Fruit fly (Drosophila melanogaster): ENCODE data around the gene ttk.

The ttk gene

dm6 chr3R:31688671-31689642 lies 24.7 kb upstream of the ttk start (continued):
- TF ChIP-seq Neu2 (GFP tag; optimal IDR thresholded peaks at IDR 0.05; ENCODE audit: borderline replicate concordance) (no peak), toy (GFP tag; IDR thresholded peaks at IDR 0.05) (no peak), trem (tag; optimal IDR thresholded peaks at IDR 0.05) (no peak), HmgZ (tag; optimal IDR thresholded peaks at IDR 0.05) (no peak), sc (optimal IDR thresholded peaks at IDR 0.05) (no peak), sc (GFP tag; optimal IDR thresholded peaks at IDR 0.05) (no peak), nmo (GFP tag; optimal IDR thresholded peaks at IDR 0.05) (no peak), CG8388 (GFP tag; optimal IDR thresholded peaks at IDR 0.05) (no peak), dimm (GFP tag; IDR thresholded peaks at IDR 0.05) (no peak), CG15269 (tag; optimal IDR thresholded peaks at IDR 0.05) (no peak), CG17361 (GFP tag; IDR thresholded peaks at IDR 0.05) (0 out of 3 replicates have a peak, but pooled peaks have one; percentile 29), CG32772 (GFP tag; IDR thresholded peaks at IDR 0.05) (no peak), kah (GFP tag; optimal IDR thresholded peaks at IDR 0.05) (no peak), Dfd (GFP tag; optimal IDR thresholded peaks at IDR 0.05) (no peak), CG7556 (GFP tag; optimal IDR thresholded peaks at IDR 0.05) (no peak), wek (GFP tag; optimal IDR thresholded peaks at IDR 0.05) (no peak), kni (GFP tag; optimal IDR thresholded peaks at IDR 0.05) (peak; percentile 74), CG15514 (GFP tag; optimal IDR thresholded peaks at IDR 0.05) (no peak), Asciz (GFP tag; optimal IDR thresholded peaks at IDR 0.05) (no peak), p53 (GFP tag; optimal IDR thresholded peaks at IDR 0.05) (no peak), CG30020 (tag; optimal IDR thresholded peaks at IDR 0.05) (no peak), HLH54F (GFP tag; optimal IDR thresholded peaks at IDR 0.05) (no peak), Awh (GFP tag; IDR thresholded peaks at IDR 0.05) (peak; percentile 60; the same call in 1 of the 2 replicates), CrebB (tag; optimal IDR thresholded peaks at IDR 0.05) (no peak), Dll (GFP tag; IDR thresholded peaks at IDR 0.05; ENCODE audit: partially characterized antibody) (peak; percentile 49; the same call in 1 of the 4 replicates), ro (GFP tag; IDR thresholded peaks at IDR 0.05) (no peak), nom (GFP tag; optimal IDR thresholded peaks at IDR 0.05) (peak; percentile 50), Nf-YA (GFP tag; IDR thresholded peaks at IDR 0.05) (no peak), Dad (GFP tag; optimal IDR thresholded peaks at IDR 0.05) (no peak), Optix (GFP tag; IDR thresholded peaks at IDR 0.05) (no peak), bcd (GFP tag; optimal IDR thresholded peaks at IDR 0.05) (no peak), dmrt99B (tag; optimal IDR thresholded peaks at IDR 0.05) (peak; percentile 29), Bteb2 (GFP tag; optimal IDR thresholded peaks at IDR 0.05) (no peak), unc-4 (GFP tag; IDR thresholded peaks at IDR 0.05; ENCODE audit: partially characterized antibody) (0 out of 2 replicates have a peak, but pooled peaks have one; percentile 12), CG17328 (GFP tag; IDR thresholded peaks at IDR 0.05) (no peak), CG13424 (tag; optimal IDR thresholded peaks at IDR 0.05) (no peak), CG30403 (GFP tag; optimal IDR thresholded peaks at IDR 0.05) (peak; percentile 15), CG8924 (tag; optimal IDR thresholded peaks at IDR 0.05) (peak; percentile 22), PHDP (tag; optimal IDR thresholded peaks at IDR 0.05) (no peak), luna (GFP tag; optimal IDR thresholded peaks at IDR 0.05) (no peak), CG15011 (GFP tag; optimal IDR thresholded peaks at IDR 0.05) (no peak), Med (GFP tag) (no peak), CG11093 (GFP tag; IDR thresholded peaks at IDR 0.05) (no peak), CG31388 (GFP tag; optimal IDR thresholded peaks at IDR 0.05) (no peak), Bgb (GFP tag; IDR thresholded peaks at IDR 0.05; ENCODE audit: partially characterized antibody) (no peak), CG6683 (GFP tag; optimal IDR thresholded peaks at IDR 0.05) (no peak), CG6654 (GFP tag; optimal IDR thresholded peaks at IDR 0.05) (no peak), emc (GFP tag; optimal IDR thresholded peaks at IDR 0.05) (no peak)

Data from whole organism, embryonic.